Worm (Caenorhabditis elegans) whole organism, late embryonic: ENCODE measurements around the gene hst-3.1.

Source experiments
- C08G9.2 ChIP-seq: sonication (generic microtip); optimal IDR thresholded peaks from 2 replicates; lab custom pipeline; 2016; ENCODE audit warnings: mild to moderate bottlenecking, missing genetic modification characterization, moderate library complexity, missing compliant biosample characterization
- C38D4.7 ChIP-seq: fragments of 200-800 bp; sonication (Bioruptor generic); optimal IDR thresholded peaks from 2 replicates; lab custom pipeline; 2018; ENCODE audit warnings: mild to moderate bottlenecking, missing genetic modification characterization, moderate library complexity, missing compliant biosample characterization
- K09A11.1 ChIP-seq: sonication (generic microtip); optimal IDR thresholded peaks from 2 replicates; lab custom pipeline; 2017; ENCODE audit warnings: antibody characterized with exemption, mild to moderate bottlenecking, missing genetic modification characterization, missing compliant biosample characterization; ENCODE audit not compliant: insufficient read depth
- T23F11.4 ChIP-seq: fragments of 200-800 bp; sonication (Bioruptor generic); optimal IDR thresholded peaks from 2 replicates; lab custom pipeline; 2018; ENCODE audit warnings: mild to moderate bottlenecking, missing genetic modification characterization, missing compliant biosample characterization
- Y22D7AL.16 ChIP-seq: sonication (generic microtip); optimal IDR thresholded peaks from 2 replicates; lab custom pipeline; 2016; ENCODE audit warnings: missing genetic modification characterization, missing compliant biosample characterization
- ama-1 ChIP-seq: fragments of 150-350 bp; optimal IDR thresholded peaks from 2 replicates; lab custom pipeline; 2014
- ceh-19 ChIP-seq: fragments of 200-800 bp; sonication (Bioruptor generic); optimal IDR thresholded peaks from 2 replicates; lab custom pipeline; 2018; ENCODE audit warnings: mild to moderate bottlenecking, missing genetic modification characterization, missing compliant biosample characterization
- ceh-2 ChIP-seq: sonication (generic microtip); optimal IDR thresholded peaks from 2 replicates; lab custom pipeline; 2016; ENCODE audit warnings: missing genotype, missing genetic modification characterization, missing compliant biosample characterization
- ceh-22 ChIP-seq: sonication (generic microtip); optimal IDR thresholded peaks from 2 replicates; lab custom pipeline; 2017; ENCODE audit warnings: missing biosample characterization, missing genetic modification characterization
- ceh-24 ChIP-seq: sonication (generic microtip); optimal IDR thresholded peaks from 2 replicates; lab custom pipeline; 2016; ENCODE audit warnings: mild to moderate bottlenecking, missing genetic modification characterization, missing compliant biosample characterization
- ceh-31 ChIP-seq: sonication (generic microtip); optimal IDR thresholded peaks from 2 replicates; lab custom pipeline; 2016; ENCODE audit warnings: missing genetic modification characterization, missing compliant biosample characterization
- ceh-34 ChIP-seq: sonication (generic microtip); optimal IDR thresholded peaks from 2 replicates; lab custom pipeline; 2016; ENCODE audit warnings: mild to moderate bottlenecking, missing genetic modification characterization, missing compliant biosample characterization
- ceh-48 ChIP-seq: sonication (generic microtip); optimal IDR thresholded peaks from 2 replicates; lab custom pipeline; 2016; ENCODE audit warnings: missing genetic modification characterization, inconsistent platforms, missing compliant biosample characterization
- dmd-4 ChIP-seq: sonication (generic microtip); optimal IDR thresholded peaks from 2 replicates; lab custom pipeline; 2016; ENCODE audit warnings: borderline replicate concordance, missing genetic modification characterization, missing compliant biosample characterization
- dve-1 ChIP-seq: sonication (generic microtip); optimal IDR thresholded peaks from 2 replicates; lab custom pipeline; 2017; ENCODE audit warnings: antibody characterized with exemption, mild to moderate bottlenecking, missing genetic modification characterization, missing compliant biosample characterization
- elt-2 ChIP-seq: sonication (generic microtip); optimal IDR thresholded peaks from 2 replicates; lab custom pipeline; 2016; ENCODE audit warnings: missing genetic modification reagents, missing genetic modification characterization, missing compliant biosample characterization
- elt-4 ChIP-seq: sonication (generic microtip); optimal IDR thresholded peaks from 2 replicates; lab custom pipeline; 2016; ENCODE audit warnings: missing genetic modification characterization, missing compliant biosample characterization
- gmeb-2 ChIP-seq: sonication (generic microtip); optimal IDR thresholded peaks from 2 replicates; lab custom pipeline; 2016; ENCODE audit warnings: missing genetic modification characterization, inconsistent platforms, missing compliant biosample characterization
- hlh-6 ChIP-seq: sonication (generic microtip); optimal IDR thresholded peaks from 2 replicates; lab custom pipeline; 2016; ENCODE audit warnings: missing genotype, missing genetic modification characterization, missing compliant biosample characterization
- hlh-8 ChIP-seq: sonication (generic microtip); optimal IDR thresholded peaks from 2 replicates; lab custom pipeline; 2016; ENCODE audit warnings: missing genotype, missing genetic modification characterization, missing compliant biosample characterization
- mec-3 ChIP-seq: sonication (generic microtip); optimal IDR thresholded peaks from 2 replicates; lab custom pipeline; 2016; ENCODE audit warnings: borderline replicate concordance, missing genetic modification characterization, missing compliant biosample characterization
- nfya-1 ChIP-seq: sonication (generic microtip); optimal IDR thresholded peaks from 2 replicates; lab custom pipeline; 2017; ENCODE audit warnings: missing genetic modification characterization, mild to moderate bottlenecking, missing compliant biosample characterization, antibody characterized with exemption, moderate library complexity
- nhr-11 ChIP-seq: fragments of 150-350 bp; optimal IDR thresholded peaks from 2 replicates; lab custom pipeline; 2014; ENCODE audit warnings: missing biosample characterization, missing genetic modification characterization
- pax-1 ChIP-seq: fragments of 150-350 bp; optimal IDR thresholded peaks from 2 replicates; lab custom pipeline; 2014; ENCODE audit warnings: missing biosample characterization, missing genetic modification characterization
- pha-2 ChIP-seq: sonication (generic microtip); optimal IDR thresholded peaks from 2 replicates; lab custom pipeline; 2017; ENCODE audit warnings: mild to moderate bottlenecking, missing genetic modification characterization, missing compliant biosample characterization
- pqm-1 ChIP-seq: sonication (generic microtip); optimal IDR thresholded peaks from 2 replicates; lab custom pipeline; 2016; ENCODE audit warnings: missing genetic modification characterization, missing compliant biosample characterization
- ref-2 ChIP-seq: sonication (generic microtip); optimal IDR thresholded peaks from 2 replicates; lab custom pipeline; 2016; ENCODE audit warnings: missing genetic modification characterization, missing compliant biosample characterization
- rnt-1 ChIP-seq: sonication (generic microtip); optimal IDR thresholded peaks from 2 replicates; lab custom pipeline; 2016; ENCODE audit warnings: missing genetic modification characterization, missing compliant biosample characterization
- tbx-2 ChIP-seq: sonication (generic microtip); optimal IDR thresholded peaks from 2 replicates; lab custom pipeline; 2016; ENCODE audit warnings: missing genetic modification characterization, missing compliant biosample characterization
- tbx-7 ChIP-seq: sonication (generic microtip); optimal IDR thresholded peaks from 2 replicates; lab custom pipeline; 2016; ENCODE audit warnings: missing genotype, missing genetic modification characterization, missing compliant biosample characterization
- ttx-3 ChIP-seq: sonication (generic microtip); optimal IDR thresholded peaks from 2 replicates; lab custom pipeline; 2016; ENCODE audit warnings: missing genetic modification reagents, missing genetic modification characterization, missing compliant biosample characterization
- unc-3 ChIP-seq, 2 experiments: fragments of 200-800 bp in 1 of 2; sonication (Bioruptor generic) in 1 of 2; sonication (generic microtip) in 1 of 2; conservative IDR thresholded peaks in 1 of 2; optimal IDR thresholded peaks in 1 of 2; 2 replicates each; pipeline versions ENCODE4 v1.3.6 to Lab custom; 2016 to 2022; ENCODE audit warnings: missing compliant biosample characterization in 2 of 2, missing genetic modification characterization in 2 of 2, missing genetic modification reagents in 1 of 2
- unc-42 ChIP-seq: sonication (generic microtip); optimal IDR thresholded peaks from 2 replicates; lab custom pipeline; 2016; ENCODE audit warnings: missing genotype, missing genetic modification characterization, missing compliant biosample characterization
- unc-55 ChIP-seq: sonication (generic microtip); optimal IDR thresholded peaks from 2 replicates; lab custom pipeline; 2017; ENCODE audit warnings: missing biosample characterization, missing genetic modification reagents, missing genetic modification characterization
- zip-5 ChIP-seq: sonication (generic microtip); optimal IDR thresholded peaks from 2 replicates; lab custom pipeline; 2016; ENCODE audit warnings: missing genetic modification characterization, missing compliant biosample characterization

The hst-3.1 gene

DNA sequence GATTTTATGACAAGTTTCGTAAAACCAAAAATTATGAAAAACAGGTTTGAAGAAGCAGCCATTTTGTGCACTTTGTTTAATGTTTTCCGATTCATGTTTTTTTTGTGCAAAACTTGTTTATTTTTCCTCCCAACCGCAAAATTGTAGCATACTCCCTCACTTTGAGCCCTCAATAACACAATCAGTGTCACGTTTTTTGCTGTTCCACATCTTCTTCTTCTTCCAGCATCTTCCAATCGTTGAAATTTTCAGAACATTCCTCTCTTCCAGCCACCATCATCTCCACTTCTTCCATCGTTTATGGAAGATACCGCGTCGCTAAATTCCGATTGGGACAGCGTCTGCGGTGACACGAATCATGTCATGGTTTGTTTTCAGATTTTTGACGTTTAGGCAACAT, 36.5 kb downstream of the hst-3.1 start, which contains the start of gene abts-3:
TSS of gene abts-3 (plus strand) at position 301 of the 400 bp plus-strand sequence.
- TF ChIP-seq K09A11.1: no peak
- no peak for TF ChIP-seq C38D4.7 (GFP tag; lab: Kevin White, UChicago)
- TF ChIP-seq elt-4 (tag; lab: Kevin White, UChicago): no peak
- no peak for TF ChIP-seq mec-3 (tag; lab: Kevin White, UChicago)
- no peak for TF ChIP-seq unc-3 (GFP tag; conservative IDR thresholded peaks at IDR 0.05; lab: Robert Waterston, UW)
- TF ChIP-seq unc-3 (tag; optimal IDR thresholded peaks at IDR 0.05; lab: Kevin White, UChicago): no peak
- TF ChIP-seq ceh-48: no peak
- TF ChIP-seq rnt-1 (tag; lab: Kevin White, UChicago): no peak
- no peak for TF ChIP-seq T23F11.4 (GFP tag; lab: Kevin White, UChicago)
- TF ChIP-seq dve-1: no peak
- no peak for TF ChIP-seq tbx-2
- TF ChIP-seq ceh-2 (tag; lab: Kevin White, UChicago): no peak

DNA sequence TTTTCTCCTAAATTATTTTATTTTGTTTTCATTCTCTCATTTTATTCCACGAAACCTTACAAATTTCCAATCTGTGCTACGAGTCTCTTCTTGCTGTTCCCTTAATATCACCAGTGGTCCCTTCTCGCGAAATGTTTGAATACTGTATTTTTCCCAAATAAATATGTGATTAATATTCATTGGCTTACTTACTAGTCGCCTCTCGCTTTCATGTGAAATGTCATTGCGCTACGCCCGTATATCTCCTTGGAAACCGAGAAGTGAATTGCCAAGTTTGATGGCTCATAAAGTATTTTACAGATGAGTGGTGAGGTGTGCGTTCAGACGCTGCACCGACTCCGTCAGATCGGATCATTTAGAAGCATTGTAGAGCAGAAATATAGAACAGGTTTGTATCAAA, 43.8 kb downstream of the hst-3.1 start, which contains the start of gene rars-2:
TSS of gene rars-2 (plus strand) at position 301 of the 400 bp plus-strand sequence.
- TF ChIP-seq ceh-24 (tag; lab: Kevin White, UChicago) (no peak), nfya-1 (tag; lab: Kevin White, UChicago) (no peak), ceh-19 (no peak), ttx-3 (no peak), tbx-7 (tag; lab: Kevin White, UChicago) (no peak), C08G9.2 (no peak), ref-2 (tag; lab: Kevin White, UChicago) (no peak), pha-2 (tag; lab: Kevin White, UChicago) (no peak), unc-55 (GFP tag; lab: Kevin White, UChicago) (no peak), nhr-11 (tag; lab: Kevin White, UChicago) (no peak), dmd-4 (tag; lab: Kevin White, UChicago) (no peak), ceh-2 (tag; lab: Kevin White, UChicago) (no peak), pax-1 (tag; lab: Kevin White, UChicago) (no peak)
- TF ChIP-seq, all 69 proteins: peak for 0

DNA sequence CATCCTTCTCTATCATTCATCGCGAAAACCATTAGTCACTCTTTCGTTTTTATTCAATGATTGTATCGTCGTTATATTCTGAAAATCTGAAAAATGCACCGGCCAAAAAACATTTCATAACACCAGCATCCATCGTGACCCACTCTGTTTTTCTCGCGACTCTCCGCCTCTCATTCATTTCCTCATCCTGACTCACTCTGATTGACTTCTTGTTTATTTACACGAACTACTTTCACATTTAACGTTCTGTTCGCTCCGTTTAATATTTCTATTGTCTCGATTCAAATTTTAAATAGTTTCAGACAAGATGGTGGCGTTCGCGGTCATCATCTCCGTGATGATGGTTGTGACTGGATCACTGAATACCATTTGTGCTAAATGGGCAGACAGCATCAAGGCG, 45.5 kb downstream of the hst-3.1 start, which contains the start of gene C29H12.2:
TSS of gene C29H12.2 (plus strand) at position 297 of the 400 bp plus-strand sequence.
- TF ChIP-seq K09A11.1 (no peak), ceh-19 (no peak), nfya-1 (tag; lab: Kevin White, UChicago) (no peak), ceh-34 (tag; lab: Kevin White, UChicago) (no peak), unc-55 (GFP tag; lab: Kevin White, UChicago) (no peak), Y22D7AL.16 (tag; lab: Kevin White, UChicago) (no peak), zip-5 (tag; lab: Kevin White, UChicago) (no peak), hlh-8 (no peak), ceh-2 (tag; lab: Kevin White, UChicago) (no peak), ama-1 (no peak), mec-3 (tag; lab: Kevin White, UChicago) (no peak)

DNA sequence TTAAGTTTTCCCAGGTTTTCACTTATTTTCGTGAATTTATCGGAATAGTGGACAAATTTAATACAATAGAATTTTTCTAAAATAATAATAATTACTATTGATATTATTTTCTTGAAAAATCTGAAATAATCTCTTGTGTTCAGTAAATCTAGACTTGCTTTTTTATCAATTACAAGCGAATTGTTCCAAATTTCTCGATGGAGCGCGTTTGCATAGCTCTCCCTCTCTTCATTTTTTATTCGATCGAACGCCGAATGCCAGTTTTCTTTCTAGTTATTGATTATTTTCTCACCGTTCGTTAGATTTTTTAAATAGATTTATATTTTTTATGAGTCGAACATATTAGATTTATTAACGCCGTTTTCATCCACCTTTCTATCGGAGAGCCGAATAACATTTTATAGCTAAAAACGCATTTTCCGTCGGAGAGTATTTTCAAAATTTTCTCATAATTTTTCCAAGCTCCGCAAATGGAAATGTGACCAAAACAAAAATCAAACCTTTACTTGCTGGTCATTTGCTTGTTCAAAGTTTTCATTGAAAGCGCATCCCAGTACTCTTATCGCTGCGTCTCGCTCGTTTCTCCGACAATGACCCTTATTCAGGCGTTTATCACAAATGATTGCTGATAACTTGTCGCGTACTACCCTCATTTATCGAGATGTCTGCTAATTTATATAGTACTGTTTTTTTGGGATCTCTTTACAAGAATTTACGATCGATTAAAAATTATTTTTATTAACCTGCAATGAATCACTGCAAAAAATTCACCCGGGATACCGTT, 46.2 kb downstream of the hst-3.1 start:
- TF ChIP-seq elt-2 (tag; lab: Kevin White, UChicago) (peak; percentile 83), gmeb-2 (tag; lab: Kevin White, UChicago) (no peak)

DNA sequence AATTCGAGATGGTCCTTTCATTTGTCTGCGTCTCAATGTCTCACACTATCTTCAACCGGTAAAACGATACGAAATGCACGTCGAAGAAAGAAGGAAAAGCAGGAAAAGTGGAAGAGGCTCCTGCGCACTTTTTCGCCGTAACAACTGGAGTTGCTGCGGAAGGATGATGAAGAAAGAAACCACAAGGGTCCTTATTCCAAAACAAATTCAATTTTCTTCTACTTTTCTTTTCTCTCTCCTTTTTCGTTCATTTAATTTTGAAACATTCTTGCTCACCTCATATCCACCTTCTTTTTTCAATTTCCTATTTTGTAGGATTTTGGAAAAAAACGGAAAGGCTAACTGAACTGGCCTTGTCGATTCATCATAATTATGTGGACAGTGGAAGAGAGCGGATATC, 48.5 kb downstream of the hst-3.1 start:
- TF ChIP-seq unc-55 (GFP tag; lab: Kevin White, UChicago): no peak
- no peak for TF ChIP-seq pqm-1 (tag; lab: Kevin White, UChicago)
- TF ChIP-seq ceh-34 (tag; lab: Kevin White, UChicago): peak; percentile 77
- TF ChIP-seq zip-5 (tag; lab: Kevin White, UChicago): no peak
- peak; percentile 18 for TF ChIP-seq ceh-31 (tag; lab: Kevin White, UChicago)
- no peak for TF ChIP-seq tbx-7 (tag; lab: Kevin White, UChicago)
- TF ChIP-seq ttx-3: no peak
- no peak for TF ChIP-seq hlh-6 (tag; lab: Kevin White, UChicago)
- no peak for TF ChIP-seq nhr-11 (tag; lab: Kevin White, UChicago)
- TF ChIP-seq tbx-2: no peak
- TF ChIP-seq K09A11.1: no peak
- peak; percentile 95 for TF ChIP-seq unc-42 (tag; lab: Kevin White, UChicago)
- peak; percentile 30 for TF ChIP-seq ceh-19
- no peak for TF ChIP-seq ceh-22 (tag; lab: Kevin White, UChicago)
- TF ChIP-seq, all 69 proteins: peak for 4
